Worm (Caenorhabditis elegans): ENCODE data around the gene T22B2.3.

DNA sequence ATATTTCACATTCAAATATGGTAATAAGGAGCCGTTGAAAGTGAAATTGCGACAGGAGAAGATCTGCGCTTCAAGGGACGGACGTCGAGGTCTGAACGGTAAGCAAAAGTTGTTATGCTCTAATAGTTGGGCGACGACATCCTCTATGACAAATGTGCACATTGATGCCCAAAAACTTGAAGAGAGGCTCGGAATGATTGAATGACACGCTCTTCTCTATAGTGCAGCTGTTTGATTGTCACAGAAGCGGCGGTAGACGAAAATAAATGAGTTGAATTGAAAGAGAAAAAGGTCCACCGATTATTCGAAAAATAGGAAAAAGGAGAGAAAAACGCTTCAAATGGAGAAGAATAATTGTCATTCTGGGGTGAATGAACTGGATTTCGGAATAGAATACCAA lies 42.1 kb downstream of the T22B2.3 start:
- TF ChIP-seq dao-5 (tag; optimal IDR thresholded peaks at IDR 0.05) (no peak), W03F9.2 (tag; optimal IDR thresholded peaks at IDR 0.05) (no peak)
